Fruit fly (Drosophila melanogaster): Measurements from ENCODE around the gene CG14893.

dm6 chr3R:16591407-16591806 lies 29.2 kb upstream of the CG14893 start:
- TF ChIP-seq CG8159 (tag; optimal IDR thresholded peaks at IDR 0.05) = no peak
- no peak for TF ChIP-seq CG13204 (GFP tag; optimal IDR thresholded peaks at IDR 0.05)
- no peak for TF ChIP-seq CG9948 (tag; optimal IDR thresholded peaks at IDR 0.05)
- TF ChIP-seq rn (GFP tag; IDR thresholded peaks at IDR 0.05) = no peak
- TF ChIP-seq CG12605 (GFP tag; IDR thresholded peaks at IDR 0.05) = no peak
- 0 out of 3 replicates have a peak, but pooled peaks have one; percentile 18 for TF ChIP-seq CG4496 (GFP tag; IDR thresholded peaks at IDR 0.05)
- TF ChIP-seq Pif1A (GFP tag; optimal IDR thresholded peaks at IDR 0.05) = no peak
- TF ChIP-seq Pif1B (GFP tag; optimal IDR thresholded peaks at IDR 0.05) = no peak
- no peak for TF ChIP-seq EcR (GFP tag; optimal IDR thresholded peaks at IDR 0.05)
- TF ChIP-seq fd96Ca (GFP tag; IDR thresholded peaks at IDR 0.05) = no peak

Data from whole organism, pupa.